Fruit fly (Drosophila melanogaster) whole organism, embryonic: ENCODE measurements around the gene CG3097.
A peak's percentile ranks its signal among the peaks of the same experiment; 100 is the strongest.

Source experiments
- CG11723 ChIP-seq: fragments of 200-800 bp; sonication (Bioruptor generic); optimal IDR thresholded peaks from 2 replicates; lab custom pipeline; 2017; ENCODE audit warnings: missing biosample characterization, mild to moderate bottlenecking, missing genetic modification characterization
- CG12299 ChIP-seq: fragments of 200-800 bp; sonication (Bioruptor generic); optimal IDR thresholded peaks from 2 replicates; lab custom pipeline; 2018; ENCODE audit warnings: missing biosample characterization, mild to moderate bottlenecking, missing genetic modification characterization
- CG12659 ChIP-seq: fragments of 200-800 bp; sonication (Bioruptor generic); optimal IDR thresholded peaks from 3 replicates; lab custom pipeline; 2017; ENCODE audit warnings: mild to moderate bottlenecking, missing biosample characterization, missing genetic modification reagents, missing genetic modification characterization
- CG15479 ChIP-seq: fragments of 200-800 bp; sonication (Bioruptor generic); optimal IDR thresholded peaks from 3 replicates; lab custom pipeline; 2019; ENCODE audit warnings: missing biosample characterization, mild to moderate bottlenecking, missing genetic modification characterization, moderate library complexity
- CG16813 ChIP-seq: fragments of 200-800 bp; sonication (Bioruptor generic); IDR thresholded peaks from 3 replicates; pipeline ENCODE4 v1.3.6; 2022; ENCODE audit warnings: missing biosample characterization, missing genetic modification characterization; ENCODE audit not compliant: partially characterized antibody
- CG16863 ChIP-seq: fragments of 200-800 bp; sonication (Bioruptor generic); optimal IDR thresholded peaks from 3 replicates; lab custom pipeline; 2016; ENCODE audit warnings: missing biosample characterization, missing genetic modification characterization
- CG18476 ChIP-seq: fragments of 200-800 bp; sonication (Bioruptor generic); optimal IDR thresholded peaks from 2 replicates; lab custom pipeline; 2016; ENCODE audit warnings: missing biosample characterization, mild to moderate bottlenecking, missing genetic modification characterization
- CG2712 ChIP-seq: fragments of 200-800 bp; optimal IDR thresholded peaks from 3 replicates; lab custom pipeline; 2019; ENCODE audit warnings: missing biosample characterization, mild to moderate bottlenecking, missing genetic modification characterization, moderate library complexity
- CG31224 ChIP-seq: fragments of 200-800 bp; sonication (Bioruptor generic); IDR thresholded peaks from 2 replicates; pipeline ENCODE4 v1.3.6; 2022; ENCODE audit warnings: missing biosample characterization, missing genetic modification characterization
- CG32767 ChIP-seq: fragments of 200-800 bp; sonication (Bioruptor generic); IDR thresholded peaks from 2 replicates; pipeline ENCODE4 v1.3.6; 2022; ENCODE audit warnings: missing biosample characterization, missing genetic modification characterization
- CG34224 ChIP-seq: fragments of 200-800 bp; sonication (Bioruptor generic); IDR thresholded peaks from 3 replicates; pipeline ENCODE4 v1.3.6; 2022; ENCODE audit warnings: missing biosample characterization, missing genetic modification characterization; ENCODE audit not compliant: partially characterized antibody
- CG34422 ChIP-seq: fragments of 200-800 bp; sonication (Bioruptor generic); IDR thresholded peaks from 3 replicates; pipeline ENCODE4 v1.3.6; 2022; ENCODE audit warnings: missing biosample characterization, missing genetic modification characterization
- CG4730 ChIP-seq: fragments of 200-800 bp; sonication (Bioruptor generic); IDR thresholded peaks from 2 replicates; pipeline ENCODE4 v1.3.6; 2022; ENCODE audit warnings: missing biosample characterization, missing genetic modification characterization
- CG6813 ChIP-seq: fragments of 200-800 bp; sonication (Bioruptor generic); optimal IDR thresholded peaks from 2 replicates; lab custom pipeline; 2017; ENCODE audit warnings: missing biosample characterization, missing genetic modification characterization, mild to moderate bottlenecking, moderate library complexity, missing genetic modification reagents
- CG8089 ChIP-seq: fragments of 200-800 bp; sonication (Bioruptor generic); optimal IDR thresholded peaks from 3 replicates; lab custom pipeline; 2016; ENCODE audit warnings: missing biosample characterization, missing genetic modification characterization
- CG8281 ChIP-seq: fragments of 200-800 bp; sonication (Bioruptor generic); optimal IDR thresholded peaks from 2 replicates; lab custom pipeline; 2018; ENCODE audit warnings: missing biosample characterization, mild to moderate bottlenecking, missing genetic modification characterization, moderate library complexity
- CG9727 ChIP-seq: fragments of 200-800 bp; sonication (Bioruptor generic); optimal IDR thresholded peaks from 3 replicates; lab custom pipeline; 2017; ENCODE audit warnings: missing biosample characterization, mild to moderate bottlenecking, missing genetic modification characterization
- CkIIα-i1 ChIP-seq: fragments of 200-800 bp; sonication (Bioruptor generic); IDR thresholded peaks from 2 replicates; pipeline ENCODE4 v1.3.6; 2022; ENCODE audit warnings: missing biosample characterization, missing genetic modification characterization
- Lim3 ChIP-seq: fragments of 200-800 bp; sonication (Bioruptor generic); IDR thresholded peaks from 2 replicates; pipeline ENCODE4 v1.3.6; 2022; ENCODE audit warnings: missing biosample characterization, missing genetic modification characterization
- MTF-1 ChIP-seq: fragments of 200-800 bp; sonication (Bioruptor generic); optimal IDR thresholded peaks from 2 replicates; lab custom pipeline; 2018; ENCODE audit warnings: missing biosample characterization, mild to moderate bottlenecking, missing genetic modification characterization, borderline replicate concordance
- Mes4 ChIP-seq: fragments of 200-800 bp; sonication (Bioruptor generic); optimal IDR thresholded peaks from 2 replicates; lab custom pipeline; 2016; ENCODE audit warnings: missing biosample characterization, missing genetic modification characterization
- Pdp1 ChIP-seq, 2 experiments: fragments of 200-800 bp; sonication (Bioruptor generic); optimal IDR thresholded peaks; 3 replicates each; lab custom pipeline; 2016; ENCODE audit warnings: missing biosample characterization in 2 of 2, missing genetic modification characterization in 2 of 2, mild to moderate bottlenecking in 1 of 2, moderate library complexity in 1 of 2
- Scr ChIP-seq: fragments of 200-800 bp; sonication (Bioruptor generic); IDR thresholded peaks from 2 replicates; pipeline ENCODE4 v1.3.6; 2022; ENCODE audit warnings: missing biosample characterization, missing genetic modification characterization; ENCODE audit not compliant: partially characterized antibody
- Stat92E ChIP-seq, 3 experiments: fragments of >200 bp in 2 of 3; fragments of 200-800 bp in 1 of 3; sonication (Bioruptor generic) in 1 of 3; optimal IDR thresholded peaks; 2 replicates each; lab custom pipeline; 2017 to 2019; ENCODE audit warnings: missing biosample characterization in 3 of 3, missing genetic modification characterization in 3 of 3, mild to moderate bottlenecking in 1 of 3, moderate library complexity in 1 of 3
- Vsx1 ChIP-seq: fragments of 200-800 bp; sonication (Bioruptor generic); optimal IDR thresholded peaks from 2 replicates; lab custom pipeline; 2017; ENCODE audit warnings: missing biosample characterization, mild to moderate bottlenecking, missing genetic modification characterization, missing genetic modification reagents
- ato ChIP-seq: fragments of 200-800 bp; sonication (Bioruptor generic); IDR thresholded peaks from 2 replicates; pipeline ENCODE4 v1.3.6; 2022; ENCODE audit warnings: missing biosample characterization, missing genetic modification characterization; ENCODE audit not compliant: partially characterized antibody
- bab2 ChIP-seq: fragments of 200-800 bp; sonication (Bioruptor generic); optimal IDR thresholded peaks from 2 replicates; lab custom pipeline; 2016; ENCODE audit warnings: missing biosample characterization, missing genetic modification characterization
- bsh ChIP-seq, 2 experiments: fragments of 200-800 bp; sonication (Bioruptor generic); optimal IDR thresholded peaks; 2 replicates each; lab custom pipeline; 2017 to 2018; ENCODE audit warnings: mild to moderate bottlenecking in 2 of 2, missing biosample characterization in 2 of 2, missing genetic modification characterization in 2 of 2, moderate library complexity in 1 of 2
- chif ChIP-seq, 2 experiments: fragments of 200-800 bp; sonication (Bioruptor generic); optimal IDR thresholded peaks; 3 replicates each; lab custom pipeline; 2016; ENCODE audit warnings: missing biosample characterization in 2 of 2, missing genetic modification characterization in 2 of 2
- crp ChIP-seq, 2 experiments: fragments of 200-800 bp; sonication (Bioruptor generic); optimal IDR thresholded peaks; 2 replicates in 1 of 2; 3 replicates in 1 of 2; lab custom pipeline; 2017; ENCODE audit warnings: missing biosample characterization in 2 of 2, missing genetic modification characterization in 2 of 2, mild to moderate bottlenecking in 1 of 2, moderate library complexity in 1 of 2
- gce ChIP-seq: fragments of 200-800 bp; sonication (Bioruptor generic); IDR thresholded peaks from 3 replicates; pipeline ENCODE4 v1.3.6; 2022; ENCODE audit warnings: missing biosample characterization, missing genetic modification characterization
- hb ChIP-seq: fragments of 200-800 bp; sonication (Bioruptor generic); IDR thresholded peaks from 3 replicates; pipeline ENCODE4 v1.3.6; 2022; ENCODE audit warnings: missing biosample characterization, missing genetic modification characterization; ENCODE audit not compliant: partially characterized antibody
- ken ChIP-seq: fragments of 200-800 bp; sonication (Bioruptor generic); IDR thresholded peaks from 3 replicates; pipeline ENCODE4 v1.3.6; 2022; ENCODE audit warnings: missing biosample characterization, missing genetic modification characterization
- klu ChIP-seq: fragments of 200-800 bp; sonication (Bioruptor generic); IDR thresholded peaks from 2 replicates; pipeline ENCODE4 v1.3.6; 2022; ENCODE audit warnings: missing biosample characterization, missing genetic modification characterization
- lmd ChIP-seq: fragments of 200-800 bp; sonication (Bioruptor generic); IDR thresholded peaks from 2 replicates; pipeline ENCODE4 v1.3.6; 2022; ENCODE audit warnings: missing biosample characterization, missing genetic modification characterization
- mirr ChIP-seq: fragments of 200-800 bp; sonication (Bioruptor generic); optimal IDR thresholded peaks from 3 replicates; lab custom pipeline; 2018; ENCODE audit warnings: missing biosample characterization, mild to moderate bottlenecking, missing genetic modification characterization
- org-1 ChIP-seq: fragments of 200-800 bp; sonication (Bioruptor generic); optimal IDR thresholded peaks from 2 replicates; lab custom pipeline; 2017; ENCODE audit warnings: missing biosample characterization, missing genetic modification characterization
- otp ChIP-seq: fragments of 200-800 bp; sonication (Bioruptor generic); IDR thresholded peaks from 3 replicates; pipeline ENCODE4, ENCODE4 v1.3.6; 2022; ENCODE audit warnings: missing biosample characterization, missing genetic modification characterization
- pita ChIP-seq: fragments of 200-800 bp; sonication (Bioruptor generic); optimal IDR thresholded peaks from 2 replicates; lab custom pipeline; 2017; ENCODE audit warnings: missing biosample characterization, mild to moderate bottlenecking, missing genetic modification characterization
- pnt ChIP-seq: fragments of 200-800 bp; sonication (Bioruptor generic); optimal IDR thresholded peaks from 3 replicates; lab custom pipeline; 2016; ENCODE audit warnings: missing biosample characterization, missing genetic modification characterization
- pzg ChIP-seq: fragments of 200-800 bp; sonication (Bioruptor generic); optimal IDR thresholded peaks from 3 replicates; lab custom pipeline; 2018; ENCODE audit warnings: missing biosample characterization, mild to moderate bottlenecking, missing genetic modification characterization, moderate library complexity
- sc ChIP-seq, 3 experiments: fragments of >200 bp in 2 of 3; fragments of 200-800 bp in 1 of 3; sonication (Bioruptor generic) in 1 of 3; optimal IDR thresholded peaks; 2 replicates in 2 of 3; 3 replicates in 1 of 3; lab custom pipeline; 2017; ENCODE audit warnings: mild to moderate bottlenecking in 1 of 3, missing biosample characterization in 1 of 3, missing genetic modification characterization in 1 of 3, missing genetic modification reagents in 1 of 3
- tup ChIP-seq: fragments of 200-800 bp; sonication (Bioruptor generic); optimal IDR thresholded peaks from 2 replicates; lab custom pipeline; 2016; ENCODE audit warnings: missing biosample characterization, mild to moderate bottlenecking, missing genetic modification characterization, moderate library complexity
- vvl ChIP-seq: fragments of 200-800 bp; sonication (Bioruptor generic); IDR thresholded peaks from 2 replicates; pipeline ENCODE4 v1.3.6; 2022; ENCODE audit warnings: missing biosample characterization, missing genetic modification characterization
- zf30C ChIP-seq: fragments of 200-800 bp; sonication (Bioruptor generic); optimal IDR thresholded peaks from 3 replicates; lab custom pipeline; 2018; ENCODE audit warnings: missing biosample characterization, mild to moderate bottlenecking, missing genetic modification characterization

CG3097 gene

dm6 chrX:5754837-5755828 lies 15.4 kb downstream of the CG3097 start, which contains the start of the genes lin-52 and CG15771 (continued):
- TF ChIP-seq CG12299 (tag; lab: Kevin White, UChicago) (peak; percentile 96), ato (GFP tag; lab: Robert Waterston, UW) (0 out of 2 replicates have a peak, but pooled peaks have one; percentile 32), CG4730 (GFP tag; lab: Robert Waterston, UW) (peak; percentile 91), mirr (GFP tag; lab: Kevin White, UChicago) (peak; percentile 91), MTF-1 (GFP tag; lab: Kevin White, UChicago) (peak; percentile 89), CG16863 (GFP tag; lab: Kevin White, UChicago) (peak; percentile 79), CG16813 (GFP tag; lab: Robert Waterston, UW) (peak; percentile 57), CG15479 (GFP tag; lab: Kevin White, UChicago) (peak; percentile 37), CG12659 (GFP tag; lab: Kevin White, UChicago) (peak; percentile 97), CG6813 (peak; percentile 94), CkIIα-i1 (peak; percentile 76), CG32767 (peak; percentile 96), CG8089 (peak; percentile 51), bab2 (GFP tag; lab: Kevin White, UChicago) (peak; percentile 67), org-1 (GFP tag; lab: Kevin White, UChicago) (peak; percentile 94), tup (peak; percentile 87), vvl (peak; percentile 95), sc (optimal IDR thresholded peaks at IDR 0.05; lab: Kevin White, UChicago) (no peak), sc (GFP tag; optimal IDR thresholded peaks at IDR 0.05; lab: Kevin White, UChicago) (peak; percentile 87), Scr (GFP tag; lab: Robert Waterston, UW) (peak; percentile 71), ken (GFP tag; lab: Robert Waterston, UW) (peak; percentile 94), pzg (peak; percentile 85), pnt (peak; percentile 62), pita (GFP tag; lab: Kevin White, UChicago) (no peak), chif (GFP tag; optimal IDR thresholded peaks at IDR 0.05; lab: Kevin White, UChicago) (peak; percentile 41 to 80), CG9727 (peak; percentile 97), klu (GFP tag; lab: Robert Waterston, UW) (peak; percentile 98), crp (GFP tag; optimal IDR thresholded peaks at IDR 0.05; lab: Kevin White, UChicago) (peak in 1 of 2 experiments; percentile 61), CG2712 (tag; lab: Kevin White, UChicago) (peak; percentile 96), lmd (GFP tag; lab: Robert Waterston, UW) (peak; percentile 97), Mes4 (peak; percentile 60), CG8281 (tag; lab: Kevin White, UChicago) (peak; percentile 80), CG11723 (GFP tag; lab: Kevin White, UChicago) (peak; percentile 94), hb (GFP tag; lab: Robert Waterston, UW) (no peak), CG18476 (GFP tag; lab: Kevin White, UChicago) (peak; percentile 90), CG31224 (GFP tag; lab: Robert Waterston, UW) (peak; percentile 90), CG34422 (GFP tag; lab: Robert Waterston, UW) (peak; percentile 91), Lim3 (GFP tag; lab: Robert Waterston, UW) (peak; percentile 68; the same call in 1 of the 2 replicates), bsh (GFP tag; optimal IDR thresholded peaks at IDR 0.05; lab: Kevin White, UChicago) (peak; percentile 95), Vsx1 (GFP tag; lab: Kevin White, UChicago) (peak; percentile 89), gce (GFP tag; lab: Robert Waterston, UW) (peak; percentile 89), otp (GFP tag; lab: Robert Waterston, UW) (peak; percentile 87), Pdp1 (GFP tag; optimal IDR thresholded peaks at IDR 0.05; lab: Kevin White, UChicago) (peak; percentile 63 to 86), Stat92E (GFP tag; optimal IDR thresholded peaks at IDR 0.05; lab: Kevin White, UChicago) (peak in 1 of 3 experiments; percentile 82), zf30C (no peak), CG34224 (GFP tag; lab: Robert Waterston, UW) (peak; percentile 64; the same call in 2 of the 3 replicates)
